Fruit fly (Drosophila melanogaster): ENCODE results near the gene CG11357.
A peak's percentile ranks its signal among the peaks of the same experiment; 100 is the strongest.

The CG11357 gene

dm6 chr3L:4508926-4509457, 32.9 kb upstream of the CG11357 start:
- 0 out of 2 replicates have a peak, but pooled peaks have one; percentile 29 for TF ChIP-seq CG14014 (GFP tag; IDR thresholded peaks at IDR 0.05)
- no peak for TF ChIP-seq btn (GFP tag; optimal IDR thresholded peaks at IDR 0.05)
- TF ChIP-seq pita (GFP tag; optimal IDR thresholded peaks at IDR 0.05), result no peak
- TF ChIP-seq NFAT (GFP tag; IDR thresholded peaks at IDR 0.05), result no peak
- peak; percentile 27 for TF ChIP-seq ATbp (GFP tag; optimal IDR thresholded peaks at IDR 0.05)
- no peak for TF ChIP-seq Fer1 (GFP tag; optimal IDR thresholded peaks at IDR 0.05)
- TF ChIP-seq CG11247 (GFP tag; IDR thresholded peaks at IDR 0.05), result no peak
- TF ChIP-seq oc (tag; optimal IDR thresholded peaks at IDR 0.05), result peak; percentile 31
- TF ChIP-seq Sry-β (GFP tag; optimal IDR thresholded peaks at IDR 0.05), result no peak
- TF ChIP-seq Opbp (GFP tag; IDR thresholded peaks at IDR 0.05; ENCODE audit: partially characterized antibody), result no peak
- no peak for TF ChIP-seq CrebB (tag; optimal IDR thresholded peaks at IDR 0.05)
- TF ChIP-seq kah (GFP tag; optimal IDR thresholded peaks at IDR 0.05), result no peak
- peak; percentile 12 for TF ChIP-seq CG8924 (tag; optimal IDR thresholded peaks at IDR 0.05)
- no peak for TF ChIP-seq CG12071 (GFP tag; optimal IDR thresholded peaks at IDR 0.05)
- no peak for TF ChIP-seq cas (GFP tag; IDR thresholded peaks at IDR 0.05)
- TF ChIP-seq Hr51 (GFP tag; optimal IDR thresholded peaks at IDR 0.05), result peak in 1 of 2 experiments; percentile 67
- TF ChIP-seq prd (optimal IDR thresholded peaks at IDR 0.05), result no peak
- no peak for TF ChIP-seq prd (GFP tag; IDR thresholded peaks at IDR 0.05)
- peak; percentile 59 for TF ChIP-seq gem (tag; optimal IDR thresholded peaks at IDR 0.05)
- no peak for TF ChIP-seq usp (GFP tag; optimal IDR thresholded peaks at IDR 0.05)
- no peak for TF ChIP-seq Hand (GFP tag; optimal IDR thresholded peaks at IDR 0.05)
- no peak for TF ChIP-seq CG2120 (GFP tag; optimal IDR thresholded peaks at IDR 0.05)
- TF ChIP-seq CG8388 (GFP tag; optimal IDR thresholded peaks at IDR 0.05), result peak; percentile 16
- no peak for TF ChIP-seq CG31224 (GFP tag; IDR thresholded peaks at IDR 0.05)
- no peak for TF ChIP-seq MESR4 (GFP tag; optimal IDR thresholded peaks at IDR 0.05)
- TF ChIP-seq ara (GFP tag; IDR thresholded peaks at IDR 0.05), result no peak
- peak; percentile 39 for TF ChIP-seq nmo (GFP tag; optimal IDR thresholded peaks at IDR 0.05)
- TF ChIP-seq CG17359 (tag; optimal IDR thresholded peaks at IDR 0.05), result no peak
- no peak for TF ChIP-seq Rfx (GFP tag; IDR thresholded peaks at IDR 0.05)
- no peak for TF ChIP-seq Kr (GFP tag; optimal IDR thresholded peaks at IDR 0.05)
- no peak for TF ChIP-seq Ets65A (GFP tag)
- TF ChIP-seq CG17612 (GFP tag; IDR thresholded peaks at IDR 0.05), result no peak
- peak in 1 of 2 experiments; percentile 2 for TF ChIP-seq bsh (GFP tag; optimal IDR thresholded peaks at IDR 0.05)
- no peak for TF ChIP-seq Sox100B (GFP tag; optimal IDR thresholded peaks at IDR 0.05)
- no peak for TF ChIP-seq crp (GFP tag; optimal IDR thresholded peaks at IDR 0.05)
- no peak for TF ChIP-seq CG13775 (GFP tag; optimal IDR thresholded peaks at IDR 0.05)
- no peak for TF ChIP-seq CG8765 (GFP tag; IDR thresholded peaks at IDR 0.05)
- TF ChIP-seq mam (GFP tag; optimal IDR thresholded peaks at IDR 0.05), result no peak
- no peak for TF ChIP-seq pnt (GFP tag; optimal IDR thresholded peaks at IDR 0.05)
- TF ChIP-seq Xrp1 (GFP tag; IDR thresholded peaks at IDR 0.05), result no peak
- peak; percentile 60 for TF ChIP-seq grau (tag; optimal IDR thresholded peaks at IDR 0.05)
- TF ChIP-seq Sox102F (GFP tag; optimal IDR thresholded peaks at IDR 0.05), result peak; percentile 64
- no peak for TF ChIP-seq CG32767 (GFP tag; IDR thresholded peaks at IDR 0.05)
- TF ChIP-seq GATAe (GFP tag; conservative IDR thresholded peaks at IDR 0.05), result no peak
- TF ChIP-seq CG3065 (GFP tag; optimal IDR thresholded peaks at IDR 0.05), result no peak
- TF ChIP-seq CG34422 (GFP tag; IDR thresholded peaks at IDR 0.05), result no peak
- no peak for TF ChIP-seq Eip74EF (GFP tag; optimal IDR thresholded peaks at IDR 0.05)
- TF ChIP-seq Max (GFP tag; optimal IDR thresholded peaks at IDR 0.05), result no peak
- no peak for TF ChIP-seq CG10274 (GFP tag; optimal IDR thresholded peaks at IDR 0.05)
- no peak for TF ChIP-seq CG14667 (GFP tag; IDR thresholded peaks at IDR 0.05)
- TF ChIP-seq CG15601 (tag; optimal IDR thresholded peaks at IDR 0.05), result no peak

Measured in whole organism, embryonic.